Worm (Caenorhabditis elegans) whole organism, L3 larva: ENCODE results near the gene srh-136.

Experiments
- R02D3.7 ChIP-seq: fragments of 150-350 bp; optimal IDR thresholded peaks from 2 replicates; lab custom pipeline; 2014; ENCODE audit warnings: missing biosample characterization, missing genetic modification characterization
- ZK546.5 ChIP-seq: sonication (generic microtip); optimal IDR thresholded peaks from 2 replicates; lab custom pipeline; 2017; ENCODE audit warnings: missing biosample characterization, missing genetic modification characterization
- egl-27 ChIP-seq: sonication (generic microtip); optimal IDR thresholded peaks from 4 replicates; lab custom pipeline; 2017; ENCODE audit warnings: missing biosample characterization, missing genetic modification reagents, missing genetic modification characterization
- fkh-10 ChIP-seq: sonication (generic microtip); optimal IDR thresholded peaks from 2 replicates; lab custom pipeline; 2017; ENCODE audit warnings: missing biosample characterization, missing genetic modification reagents, missing genetic modification characterization
- fos-1 ChIP-seq: fragments of 150-350 bp; optimal IDR thresholded peaks from 2 replicates; lab custom pipeline; 2014; ENCODE audit warnings: missing biosample characterization, missing genetic modification characterization
- jun-1 ChIP-seq: fragments of 150-350 bp; optimal IDR thresholded peaks from 2 replicates; lab custom pipeline; 2014; ENCODE audit warnings: missing biosample characterization, missing genetic modification reagents, missing genetic modification characterization
- nhr-76 ChIP-seq: fragments of 150-350 bp; sonication (generic microtip); optimal IDR thresholded peaks from 5 replicates; lab custom pipeline; 2014; ENCODE audit warnings: missing biosample characterization, missing genetic modification characterization
- snpc-4 ChIP-seq: fragments of 150-350 bp; optimal IDR thresholded peaks from 2 replicates; lab custom pipeline; 2014; ENCODE audit warnings: missing biosample characterization, missing genetic modification characterization

- TF ChIP-seq fkh-10 (GFP tag; lab: Kevin White, UChicago) = no peak
- TF ChIP-seq fos-1 = no peak
- TF ChIP-seq nhr-76 = no peak
- no peak for TF ChIP-seq egl-27 (tag; lab: Kevin White, UChicago)
- TF ChIP-seq R02D3.7 (tag; lab: Kevin White, UChicago) = no peak
- no peak for TF ChIP-seq snpc-4 (tag; lab: Kevin White, UChicago)
- TF ChIP-seq ZK546.5 (tag; lab: Kevin White, UChicago) = no peak
- TF ChIP-seq jun-1 (tag; lab: Kevin White, UChicago) = no peak
These were observed 29.6 kb downstream of the srh-136 start, which contains the start of gene sru-44 for ce11 chrV:16467840-16468239.
